Fruit fly (Drosophila melanogaster): ENCODE data around the gene Nek2.
A peak's percentile ranks its signal among the peaks of the same experiment; 100 is the strongest.

DNA sequence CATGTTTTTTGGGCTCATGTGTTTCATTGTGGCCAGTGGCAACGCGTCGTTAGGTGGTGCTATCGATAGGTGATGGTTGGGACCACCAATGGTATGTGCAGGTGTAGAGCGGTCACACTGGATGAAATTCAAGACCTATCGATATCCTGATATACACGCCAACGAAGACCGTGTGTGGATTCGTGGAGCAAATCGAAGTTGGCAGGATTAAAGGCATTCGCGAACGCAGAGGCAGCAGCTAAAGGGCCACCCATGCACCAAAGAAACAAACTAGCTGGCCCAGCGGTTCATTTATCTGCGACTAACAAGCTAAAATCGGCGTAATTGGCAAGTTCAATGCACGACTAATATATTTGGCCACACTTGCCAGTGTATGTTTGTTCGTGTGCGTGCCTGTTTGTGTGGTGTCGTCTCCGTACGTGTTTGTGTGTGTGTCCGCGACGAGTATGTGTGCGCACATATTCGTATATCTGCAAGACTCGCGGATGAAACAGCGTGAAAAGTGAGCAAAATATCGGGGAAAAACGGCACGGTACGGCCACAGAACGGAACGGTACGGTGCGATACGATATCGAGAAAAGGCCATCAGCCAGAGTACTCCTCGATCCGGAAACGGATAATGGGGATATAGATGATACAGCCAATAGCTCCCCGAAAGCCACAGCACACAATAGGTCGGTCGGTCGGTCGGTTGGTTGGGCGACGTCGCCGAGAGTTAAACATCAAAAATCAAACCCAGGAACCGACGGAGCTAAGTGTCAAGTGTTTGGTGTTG is 44.5 kb upstream of the Nek2 start, which contains the start of gene Ubr3:
- TF ChIP-seq CG1603 (tag; optimal IDR thresholded peaks at IDR 0.05) = peak; percentile 71
- no peak for TF ChIP-seq CG17912 (GFP tag; optimal IDR thresholded peaks at IDR 0.05)
- 0 out of 2 replicates have a peak, but pooled peaks have one; percentile 18 for TF ChIP-seq CG32532 (GFP tag; IDR thresholded peaks at IDR 0.05)
- no peak for TF ChIP-seq Hr3 (GFP tag; optimal IDR thresholded peaks at IDR 0.05)
- TF ChIP-seq onecut (GFP tag; IDR thresholded peaks at IDR 0.05) = no peak
- peak; percentile 82 for TF ChIP-seq Sry-δ (GFP tag; optimal IDR thresholded peaks at IDR 0.05)
- peak; percentile 4 for TF ChIP-seq CG11398 (GFP tag; optimal IDR thresholded peaks at IDR 0.05)
- peak; percentile 26; the same call in 1 of the 3 replicates for TF ChIP-seq row (GFP tag; IDR thresholded peaks at IDR 0.05)
- no peak for TF ChIP-seq CG10366 (GFP tag; IDR thresholded peaks at IDR 0.05)
- no peak for TF ChIP-seq pb (GFP tag; optimal IDR thresholded peaks at IDR 0.05)
- no peak for TF ChIP-seq D19B (GFP tag; optimal IDR thresholded peaks at IDR 0.05)

Measured in whole organism, embryonic.